Fruit fly (Drosophila melanogaster): Measurements from ENCODE around the gene nolo.

- no peak for TF ChIP-seq CG8478 (optimal IDR thresholded peaks at IDR 0.05)
- no peak for TF ChIP-seq CTCF (optimal IDR thresholded peaks at IDR 0.05)
Measured at dm6 chr2L:21754011-21754410, 70.1 kb downstream of the nolo start.
